Worm (Caenorhabditis elegans) whole organism, L4/young adult: ENCODE data around the gene sri-19.

Source experiments
- dao-5 ChIP-seq: sonication (generic microtip); optimal IDR thresholded peaks from 2 replicates; lab custom pipeline; 2016; ENCODE audit warnings: missing genotype, missing genetic modification characterization, moderate library complexity, missing compliant biosample characterization
- him-1 ChIP-seq: sonication (generic microtip); optimal IDR thresholded peaks from 2 replicates; lab custom pipeline; 2016; ENCODE audit warnings: missing genotype, missing genetic modification reagents, missing genetic modification characterization, missing compliant biosample characterization

DNA sequence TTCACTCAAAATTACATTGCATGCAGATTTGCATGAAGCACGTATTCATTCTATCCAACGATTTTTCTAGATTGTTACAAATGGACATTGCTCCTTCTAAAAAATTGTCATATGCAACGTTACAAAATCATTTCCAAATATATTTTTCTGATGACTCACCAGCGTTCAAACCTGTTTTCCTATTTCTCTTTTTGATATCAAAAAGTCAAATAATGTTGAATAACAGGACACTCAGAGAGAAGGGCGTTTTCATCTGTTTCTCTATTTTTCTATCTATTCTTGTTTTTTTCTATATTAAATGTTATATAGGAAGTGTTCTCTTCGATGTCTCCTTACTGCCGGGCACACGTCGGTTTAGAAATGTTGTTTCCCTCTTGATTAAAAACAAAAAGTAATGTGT is 48.7 kb downstream of the sri-19 start:
- no peak for TF ChIP-seq him-1 (tag; lab: Kevin White, UChicago)
- TF ChIP-seq dao-5 (tag; lab: Kevin White, UChicago) = no peak
